Fruit fly (Drosophila melanogaster) S2 (cell line): ENCODE results near the gene CG15169.

Experiments used
- CG8478 ChIP-seq: fragments of >200 bp; optimal IDR thresholded peaks from 2 replicates; lab custom pipeline; 2018
- CTCF ChIP-seq, 2 experiments: fragments of >200 bp; optimal IDR thresholded peaks; 2 replicates each; lab custom pipeline; 2018

DNA sequence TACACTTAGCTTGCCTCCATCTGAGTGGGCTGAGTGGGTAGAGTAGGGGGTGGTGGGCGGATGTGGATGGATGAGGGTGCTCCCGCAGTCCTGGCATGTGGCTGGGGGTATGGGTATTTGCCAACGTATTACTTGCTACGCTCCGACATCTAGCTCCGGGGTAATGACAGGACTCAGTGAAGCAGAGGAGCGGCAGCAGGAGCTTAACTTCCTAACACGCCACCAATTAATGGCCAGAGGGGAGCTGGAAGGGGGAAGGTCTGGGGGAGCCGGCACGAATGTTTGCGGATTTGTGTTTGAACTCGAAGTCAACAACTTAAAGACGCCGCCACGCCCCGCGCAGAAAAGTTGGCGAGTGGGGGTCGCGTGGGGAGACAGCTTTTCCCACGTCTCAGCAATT, 27.4 kb downstream of the CG15169 start:
- no peak for TF ChIP-seq CG8478
- no peak for TF ChIP-seq CTCF (optimal IDR thresholded peaks at IDR 0.05; lab: Kevin White, UChicago)
